Worm (Caenorhabditis elegans): ENCODE measurements around the gene mua-6.
"Not testable (repeated sequence)": the region's sequence is repeated elsewhere in the genome, so short reads cannot be mapped to it uniquely, and the experiment has no call there.

Gene mua-6

DNA sequence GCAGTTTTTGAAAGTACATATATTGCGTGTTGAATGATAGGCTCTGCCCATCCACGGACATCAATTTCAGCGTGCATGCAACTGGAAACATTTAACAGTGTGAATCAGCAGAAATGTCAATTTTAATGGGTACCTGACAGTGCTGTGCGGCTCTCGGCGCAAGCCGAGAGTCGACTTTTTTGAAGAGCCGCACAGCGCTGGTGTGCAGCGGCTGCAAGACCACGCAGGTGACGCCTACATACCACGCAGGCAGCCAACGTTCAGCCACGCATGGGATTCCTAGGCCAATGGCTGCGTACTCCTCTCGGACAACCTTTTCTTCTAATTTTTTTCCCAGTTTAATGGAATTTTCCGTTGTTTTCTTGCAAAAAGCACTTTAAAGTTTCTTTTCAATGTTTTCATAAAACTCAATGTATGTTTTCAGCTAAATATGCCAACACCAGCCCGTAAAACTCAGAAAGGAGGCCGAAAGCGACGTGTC, 20.7 kb downstream of the mua-6 start, which contains the start of gene W10G6.1:
W10G6.1 (plus strand) TSS at position 431 of the 481 bp plus-strand sequence.
- TF ChIP-seq attf-4 (tag; optimal IDR thresholded peaks at IDR 0.05) (no peak), lsy-2 (tag; optimal IDR thresholded peaks at IDR 0.05) (no peak), snpc-4 (tag; optimal IDR thresholded peaks at IDR 0.05) (no peak), spr-1 (tag; optimal IDR thresholded peaks at IDR 0.05) (no peak), set-16 (GFP tag; IDR thresholded peaks at IDR 0.05) (peak; percentile 51; the same call in 1 of the 2 replicates), unc-62 (GFP tag; optimal IDR thresholded peaks at IDR 0.05 in 1 of 2) (peak in 1 of 2 experiments; percentile 42), unc-62 (tag; optimal IDR thresholded peaks at IDR 0.05) (no peak), fos-1 (tag; optimal IDR thresholded peaks at IDR 0.05) (no peak)

DNA sequence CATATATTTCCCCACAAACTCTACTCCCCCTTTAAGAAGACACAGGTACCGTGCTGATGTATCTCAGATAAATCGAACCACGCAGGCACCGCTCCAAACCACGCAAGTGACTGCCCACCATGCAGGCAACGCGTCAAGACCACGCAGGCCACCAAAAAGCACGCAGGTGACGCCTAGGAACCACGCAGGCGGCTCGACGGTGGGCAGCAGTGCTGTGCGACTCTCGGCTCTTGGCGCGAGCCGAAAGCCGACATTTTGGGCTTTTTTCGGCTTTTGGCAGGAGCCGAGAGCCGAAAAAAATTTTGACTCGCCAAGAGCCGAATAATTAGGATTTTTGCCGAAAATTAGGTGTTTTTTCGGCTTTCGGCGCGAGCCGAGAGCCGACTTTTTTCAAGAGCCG, 22.4 kb downstream of the mua-6 start:
- TF ChIP-seq dpl-1 (GFP tag; optimal IDR thresholded peaks at IDR 0.05) (no peak), mdt-29 (GFP tag; IDR thresholded peaks at IDR 0.05) (no peak), lin-38 (GFP tag; IDR thresholded peaks at IDR 0.05) (no peak), set-16 (GFP tag; IDR thresholded peaks at IDR 0.05) (peak; percentile 88), mxl-2 (GFP tag; conservative IDR thresholded peaks at IDR 0.05) (no peak), dmd-6 (GFP tag; IDR thresholded peaks at IDR 0.05) (no peak), tag-97 (GFP tag; IDR thresholded peaks at IDR 0.05) (no peak), fkh-10 (GFP tag; optimal IDR thresholded peaks at IDR 0.05) (no peak), ZK546.5 (tag; optimal IDR thresholded peaks at IDR 0.05) (no peak)

DNA sequence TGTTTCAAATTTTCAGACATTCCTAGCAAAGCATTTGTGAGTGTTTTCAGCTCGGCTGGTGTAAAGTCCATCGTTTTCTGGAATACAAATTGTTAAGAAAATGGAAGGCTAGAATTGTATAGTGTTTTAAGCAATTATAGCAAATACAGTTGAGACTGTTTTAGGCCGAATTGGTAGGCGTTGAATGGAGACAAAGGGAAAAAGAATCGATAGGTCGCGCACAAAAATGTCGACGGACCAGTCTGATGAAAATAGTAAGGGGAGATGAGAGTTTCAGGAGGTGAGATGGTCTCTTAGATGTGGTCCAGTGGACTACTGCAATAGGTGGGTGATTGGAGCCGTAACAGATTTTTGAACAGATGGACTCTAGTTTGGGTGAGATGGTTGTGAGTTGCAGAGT, 24.9 kb downstream of the mua-6 start:
- TF ChIP-seq hif-1 (tag; optimal IDR thresholded peaks at IDR 0.05) (no peak), arid-1 (GFP tag; conservative IDR thresholded peaks at IDR 0.05) (no peak), daf-16 (GFP tag; optimal IDR thresholded peaks at IDR 0.05) (no peak), daf-16 (tag; optimal IDR thresholded peaks at IDR 0.05) (no peak), mxl-3 (GFP tag; optimal IDR thresholded peaks at IDR 0.05) (no peak), madf-9 (GFP tag; conservative IDR thresholded peaks at IDR 0.05) (no peak), Y75B8A.6 (GFP tag; IDR thresholded peaks at IDR 0.05) (no peak), nhr-25 (tag; optimal IDR thresholded peaks at IDR 0.05; ENCODE audit: borderline replicate concordance, insufficient read depth) (no peak), cey-2 (tag; optimal IDR thresholded peaks at IDR 0.05; ENCODE audit: borderline replicate concordance, insufficient read depth) (no peak)

DNA sequence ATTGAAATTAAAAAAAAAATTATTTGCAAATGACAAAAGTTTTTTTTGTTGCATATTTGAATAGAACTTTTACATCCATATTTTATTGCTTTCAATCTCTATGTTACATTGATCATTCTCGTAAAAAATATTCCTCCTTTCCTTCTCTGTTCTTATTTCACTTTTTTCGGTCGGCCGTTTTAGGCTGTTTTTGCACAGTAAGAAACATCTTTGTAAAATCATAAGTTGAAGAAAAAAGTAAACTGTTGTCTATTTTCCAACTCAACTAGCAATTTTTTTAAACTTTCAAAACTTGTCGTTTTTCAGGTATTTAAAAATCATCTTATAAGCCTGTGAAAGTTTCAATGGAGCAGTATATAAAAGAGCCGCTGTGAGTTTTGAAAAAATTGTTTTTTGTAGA, 36.9 kb downstream of the mua-6 start, which contains the start of gene F23A7.5:
F23A7.5 (plus strand) TSS at position 301 of the 400 bp plus-strand sequence.
- TF ChIP-seq dmd-9 (GFP tag; IDR thresholded peaks at IDR 0.05) (no peak), Y5F2A.4 (GFP tag; optimal IDR thresholded peaks at IDR 0.05) (no peak), daf-8 (GFP tag; IDR thresholded peaks at IDR 0.05) (no peak), skn-1 (tag; optimal IDR thresholded peaks at IDR 0.05) (no peak), D1046.2 (GFP tag; IDR thresholded peaks at IDR 0.05) (no peak)

DNA sequence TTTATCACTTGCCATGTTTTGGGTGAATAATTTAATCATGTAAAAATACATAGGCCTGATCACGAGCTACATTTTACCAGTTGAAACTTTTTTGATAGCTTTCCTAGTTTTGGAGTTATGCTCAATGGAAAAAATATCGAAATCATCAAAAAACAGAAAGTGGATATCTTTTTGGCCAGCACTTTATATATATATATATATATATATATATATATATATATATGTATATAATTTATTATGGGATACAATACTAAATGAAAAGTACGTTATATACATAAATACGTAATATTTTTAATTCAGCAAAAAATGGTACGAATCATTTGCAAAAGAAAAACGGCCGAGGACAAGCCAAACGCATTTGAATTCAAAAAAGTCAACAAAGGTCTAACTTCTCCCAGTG, 45.8 kb downstream of the mua-6 start, which contains the start of gene F23A7.3:
F23A7.3 (plus strand) TSS at position 301 of the 400 bp plus-strand sequence.
- TF ChIP-seq php-3 (GFP tag; IDR thresholded peaks at IDR 0.05); unc-39 (tag; optimal IDR thresholded peaks at IDR 0.05); hif-1 (tag; optimal IDR thresholded peaks at IDR 0.05): not testable (repeated sequence)

DNA sequence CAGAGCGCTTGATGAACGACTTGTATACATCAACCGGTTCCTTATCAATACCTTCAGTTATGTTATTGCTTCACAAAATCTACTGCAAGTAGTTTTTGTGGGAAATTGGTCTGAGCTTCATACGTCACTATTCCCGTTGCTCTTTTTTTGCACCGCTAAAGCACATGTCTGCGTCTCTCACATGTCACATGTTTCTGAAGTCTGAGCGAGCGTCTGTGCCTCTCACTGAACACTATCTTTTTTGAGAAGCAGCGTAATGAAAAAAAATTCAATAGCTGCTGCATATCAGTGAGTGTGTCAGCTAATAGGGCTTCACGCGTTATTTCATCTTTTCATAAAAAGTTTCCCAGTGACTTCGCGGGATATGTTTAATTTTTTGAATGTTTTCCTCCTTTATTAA, 47.2 kb downstream of the mua-6 start:
- no peak for TF ChIP-seq Y75B8A.6 (GFP tag; IDR thresholded peaks at IDR 0.05)
- no peak for TF ChIP-seq fos-1 (tag; optimal IDR thresholded peaks at IDR 0.05)
- TF ChIP-seq Y48G9A.11 (GFP tag; IDR thresholded peaks at IDR 0.05), result no peak
- TF ChIP-seq pqm-1 (tag; optimal IDR thresholded peaks at IDR 0.05), result no peak
- TF ChIP-seq skn-1 (tag; optimal IDR thresholded peaks at IDR 0.05), result no peak
- no peak for TF ChIP-seq mes-2 (tag; optimal IDR thresholded peaks at IDR 0.05; ENCODE audit: poor library complexity, severe bottlenecking)
- TF ChIP-seq tra-1 (GFP tag; IDR thresholded peaks at IDR 0.05), result no peak
- TF ChIP-seq T20F7.1 (GFP tag; optimal IDR thresholded peaks at IDR 0.05), result no peak
- TF ChIP-seq mdl-1 (tag; optimal IDR thresholded peaks at IDR 0.05), result peak in 1 of 2 experiments; percentile 60
- peak; percentile 3 for TF ChIP-seq nhr-11 (tag; optimal IDR thresholded peaks at IDR 0.05)
- no peak for TF ChIP-seq zip-11 (GFP tag; IDR thresholded peaks at IDR 0.05)
- TF ChIP-seq daf-16 (GFP tag; optimal IDR thresholded peaks at IDR 0.05), result no peak
- TF ChIP-seq daf-16 (tag; optimal IDR thresholded peaks at IDR 0.05), result peak; percentile 23
- no peak for TF ChIP-seq F10B5.3 (tag; optimal IDR thresholded peaks at IDR 0.05)
- TF ChIP-seq Y105C5A.15 (GFP tag; IDR thresholded peaks at IDR 0.05), result no peak
- no peak for TF ChIP-seq tag-97 (GFP tag; IDR thresholded peaks at IDR 0.05)
